Worm (Caenorhabditis elegans): ENCODE data around the gene M88.4.

DNA sequence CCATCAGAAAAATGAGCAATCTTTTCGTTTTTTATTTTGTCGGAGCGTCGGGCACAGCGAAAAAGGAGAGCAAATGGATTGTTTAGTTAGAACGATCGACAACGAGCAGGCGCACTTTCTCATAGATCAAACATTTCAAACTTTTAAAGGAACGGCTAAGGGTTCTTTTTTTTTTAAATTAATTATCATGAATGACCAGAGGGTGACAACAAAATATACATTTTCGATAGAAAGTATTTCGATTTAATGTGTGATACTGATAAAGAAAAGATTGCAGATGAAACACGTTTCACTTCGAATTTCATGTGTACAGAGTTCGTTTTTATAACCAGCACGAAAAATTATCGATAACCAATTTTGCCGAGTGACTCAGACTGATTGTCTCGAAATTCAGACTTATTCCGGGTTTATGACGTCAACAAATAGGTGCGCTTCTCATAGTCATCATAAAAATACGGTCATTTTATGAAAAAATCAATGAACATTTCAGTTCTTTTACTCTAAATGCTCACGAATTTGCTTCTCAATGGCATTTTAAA lies 42.2 kb upstream of the M88.4 start:
- TF ChIP-seq mes-2 (tag; optimal IDR thresholded peaks at IDR 0.05; ENCODE audit: poor library complexity, severe bottlenecking) = no peak
- TF ChIP-seq dmd-9 (GFP tag; IDR thresholded peaks at IDR 0.05) = no peak
- no peak for TF ChIP-seq saeg-2 (GFP tag; IDR thresholded peaks at IDR 0.05)
- TF ChIP-seq mdl-1 (tag; optimal IDR thresholded peaks at IDR 0.05) = no peak
- TF ChIP-seq Y48G9A.11 (GFP tag; IDR thresholded peaks at IDR 0.05) = no peak
- no peak for TF ChIP-seq ceh-44 (GFP tag; IDR thresholded peaks at IDR 0.05)

Measured in whole organism, L4 larva.